Fruit fly (Drosophila melanogaster) whole organism, embryonic: ENCODE data around the gene CG42758.

Experiments used
- Atf6 ChIP-seq: fragments of 200-800 bp; sonication (Bioruptor generic); IDR thresholded peaks from 2 replicates; pipeline ENCODE4 v1.3.6; 2022; ENCODE audit warnings: missing biosample characterization, missing genetic modification characterization
- CG10431 ChIP-seq: fragments of 200-800 bp; sonication (Bioruptor generic); optimal IDR thresholded peaks from 3 replicates; lab custom pipeline; 2018; ENCODE audit warnings: missing biosample characterization, mild to moderate bottlenecking, missing genetic modification characterization
- CG10654 ChIP-seq: fragments of 200-800 bp; sonication (Bioruptor generic); optimal IDR thresholded peaks from 2 replicates; lab custom pipeline; 2016; ENCODE audit warnings: missing biosample characterization, missing genetic modification characterization
- CG13894 ChIP-seq: fragments of 200-800 bp; sonication (Bioruptor generic); optimal IDR thresholded peaks from 3 replicates; lab custom pipeline; 2018; ENCODE audit warnings: missing biosample characterization, mild to moderate bottlenecking, missing genetic modification characterization, moderate library complexity
- CG16779 ChIP-seq: fragments of 200-800 bp; sonication (Bioruptor generic); IDR thresholded peaks from 2 replicates; pipeline ENCODE4 v1.3.6; 2022; ENCODE audit warnings: missing biosample characterization, missing genetic modification characterization
- CG1832 ChIP-seq: fragments of 200-800 bp; sonication (Bioruptor generic); optimal IDR thresholded peaks from 2 replicates; lab custom pipeline; 2017; ENCODE audit warnings: missing biosample characterization, mild to moderate bottlenecking, missing genetic modification characterization, inconsistent platforms
- CG2712 ChIP-seq: fragments of 200-800 bp; optimal IDR thresholded peaks from 3 replicates; lab custom pipeline; 2019; ENCODE audit warnings: missing biosample characterization, mild to moderate bottlenecking, missing genetic modification characterization, moderate library complexity
- CG34224 ChIP-seq: fragments of 200-800 bp; sonication (Bioruptor generic); IDR thresholded peaks from 3 replicates; pipeline ENCODE4 v1.3.6; 2022; ENCODE audit warnings: missing biosample characterization, missing genetic modification characterization; ENCODE audit not compliant: partially characterized antibody
- CG34422 ChIP-seq: fragments of 200-800 bp; sonication (Bioruptor generic); IDR thresholded peaks from 3 replicates; pipeline ENCODE4 v1.3.6; 2022; ENCODE audit warnings: missing biosample characterization, missing genetic modification characterization
- CG4282 ChIP-seq: fragments of 200-800 bp; sonication (Bioruptor generic); optimal IDR thresholded peaks from 2 replicates; lab custom pipeline; 2016; ENCODE audit warnings: missing biosample characterization, missing genetic modification characterization
- CG7839 ChIP-seq: fragments of 200-800 bp; sonication (Bioruptor generic); optimal IDR thresholded peaks from 3 replicates; lab custom pipeline; 2018; ENCODE audit warnings: missing biosample characterization, mild to moderate bottlenecking, missing genetic modification characterization, moderate library complexity
- CG7928 ChIP-seq: fragments of 200-800 bp; sonication (Bioruptor generic); optimal IDR thresholded peaks from 2 replicates; lab custom pipeline; 2017; ENCODE audit warnings: missing biosample characterization, mild to moderate bottlenecking, missing genetic modification characterization
- CG9437 ChIP-seq: fragments of 200-800 bp; sonication (Bioruptor generic); optimal IDR thresholded peaks from 2 replicates; lab custom pipeline; 2018; ENCODE audit warnings: missing biosample characterization, mild to moderate bottlenecking, missing genetic modification characterization
- CG9817 ChIP-seq: fragments of 200-800 bp; sonication (Bioruptor generic); optimal IDR thresholded peaks from 2 replicates; lab custom pipeline; 2018; ENCODE audit warnings: missing biosample characterization, mild to moderate bottlenecking, missing genetic modification characterization, moderate library complexity
- Dfd ChIP-seq, 2 experiments: fragments of >200 bp; optimal IDR thresholded peaks; 2 replicates each; lab custom pipeline; 2017; ENCODE audit warnings: missing biosample characterization in 2 of 2, missing genetic modification characterization in 2 of 2
- Dref ChIP-seq: fragments of 200-800 bp; sonication (Bioruptor generic); IDR thresholded peaks from 2 replicates; pipeline ENCODE4 v1.3.6; 2022; ENCODE audit warnings: missing biosample characterization, missing genetic modification characterization
- E2f2 ChIP-seq: fragments of 200-800 bp; sonication (Bioruptor generic); IDR thresholded peaks from 2 replicates; pipeline ENCODE4 v1.3.6; 2022; ENCODE audit warnings: missing biosample characterization, missing genetic modification characterization
- Eip74EF ChIP-seq, 2 experiments: fragments of 200-800 bp in 1 of 2; fragments of >200 bp in 1 of 2; sonication (Bioruptor generic) in 1 of 2; optimal IDR thresholded peaks; 2 replicates each; lab custom pipeline; 2017 to 2019; ENCODE audit warnings: missing biosample characterization in 2 of 2, missing genetic modification characterization in 2 of 2, mild to moderate bottlenecking in 1 of 2, moderate library complexity in 1 of 2
- HHEX ChIP-seq: fragments of 200-800 bp; sonication (Bioruptor generic); optimal IDR thresholded peaks from 3 replicates; lab custom pipeline; 2017; ENCODE audit warnings: missing biosample characterization, mild to moderate bottlenecking, missing genetic modification characterization, missing genetic modification reagents
- HLH3B ChIP-seq: fragments of 200-800 bp; sonication (Bioruptor generic); IDR thresholded peaks from 2 replicates; pipeline ENCODE4 v1.3.6; 2022; ENCODE audit warnings: missing biosample characterization, missing genetic modification characterization
- MBD-R2 ChIP-seq: fragments of 200-800 bp; sonication (Bioruptor generic); IDR thresholded peaks from 2 replicates; pipeline ENCODE4 v1.3.6; 2022; ENCODE audit warnings: missing biosample characterization, missing genetic modification characterization
- NC2α ChIP-seq: fragments of 200-800 bp; sonication (Bioruptor generic); optimal IDR thresholded peaks from 2 replicates; lab custom pipeline; 2016; ENCODE audit warnings: missing biosample characterization, missing genetic modification characterization
- NfI ChIP-seq: fragments of 200-800 bp; sonication (Bioruptor generic); optimal IDR thresholded peaks from 3 replicates; lab custom pipeline; 2018; ENCODE audit warnings: missing biosample characterization, mild to moderate bottlenecking, missing genetic modification characterization, moderate library complexity
- Ravus ChIP-seq: fragments of 200-800 bp; sonication (Bioruptor generic); IDR thresholded peaks from 2 replicates; pipeline ENCODE4 v1.3.6; 2022; ENCODE audit warnings: missing biosample characterization, missing genetic modification characterization
- Rfx ChIP-seq: fragments of 200-800 bp; sonication (Bioruptor generic); IDR thresholded peaks from 2 replicates; pipeline ENCODE4 v1.3.6; 2022; ENCODE audit warnings: missing biosample characterization, missing genetic modification characterization
- Rx ChIP-seq: fragments of 200-800 bp; sonication (Bioruptor generic); IDR thresholded peaks from 2 replicates; pipeline ENCODE4 v1.3.6; 2022; ENCODE audit warnings: missing biosample characterization, missing genetic modification characterization
- Ssrp ChIP-seq: fragments of 200-800 bp; sonication (Bioruptor generic); optimal IDR thresholded peaks from 2 replicates; lab custom pipeline; 2018; ENCODE audit warnings: missing biosample characterization, mild to moderate bottlenecking, missing genetic modification characterization, moderate library complexity
- Xrp1 ChIP-seq: fragments of 200-800 bp; sonication (Bioruptor generic); IDR thresholded peaks from 2 replicates; pipeline ENCODE4 v1.3.6; 2022; ENCODE audit warnings: missing biosample characterization, missing genetic modification characterization
- abd-A ChIP-seq: fragments of 200-800 bp; sonication (Bioruptor generic); optimal IDR thresholded peaks from 3 replicates; lab custom pipeline; 2019; ENCODE audit warnings: missing biosample characterization, mild to moderate bottlenecking, missing genetic modification characterization, moderate library complexity
- al ChIP-seq: fragments of 200-800 bp; sonication (Bioruptor generic); IDR thresholded peaks from 2 replicates; pipeline ENCODE4 v1.3.6; 2022; ENCODE audit warnings: missing biosample characterization, missing genetic modification characterization
- az2 ChIP-seq: fragments of 200-800 bp; sonication (Bioruptor generic); optimal IDR thresholded peaks from 3 replicates; lab custom pipeline; 2016; ENCODE audit warnings: missing biosample characterization, missing genetic modification characterization
- br ChIP-seq: fragments of >200 bp; optimal IDR thresholded peaks from 2 replicates; lab custom pipeline; 2017
- btn ChIP-seq: fragments of 200-800 bp; sonication (Bioruptor generic); optimal IDR thresholded peaks from 2 replicates; lab custom pipeline; 2016; ENCODE audit warnings: missing biosample characterization, missing genetic modification characterization
- corto ChIP-seq: fragments of 200-800 bp; sonication (Bioruptor generic); optimal IDR thresholded peaks from 2 replicates; lab custom pipeline; 2016; ENCODE audit warnings: missing biosample characterization, mild to moderate bottlenecking, missing genetic modification characterization, moderate library complexity
- croc ChIP-seq: fragments of 200-800 bp; sonication (Bioruptor generic); conservative IDR thresholded peaks from 3 replicates; pipeline ENCODE4 v1.3.6; 2022; ENCODE audit warnings: missing biosample characterization, missing genetic modification characterization
- dan ChIP-seq: fragments of 200-800 bp; sonication (Bioruptor generic); IDR thresholded peaks from 2 replicates; pipeline ENCODE4 v1.3.6; 2022; ENCODE audit warnings: missing biosample characterization, missing genetic modification characterization
- dimm ChIP-seq: fragments of 200-800 bp; sonication (Bioruptor generic); IDR thresholded peaks from 2 replicates; pipeline ENCODE4 v1.3.6; 2022; ENCODE audit warnings: missing biosample characterization, missing genetic modification characterization
- disco-r ChIP-seq: fragments of 200-800 bp; sonication (Bioruptor generic); optimal IDR thresholded peaks from 2 replicates; lab custom pipeline; 2016; ENCODE audit warnings: missing biosample characterization, missing genetic modification characterization
- ewg ChIP-seq: fragments of 200-800 bp; sonication (Bioruptor generic); optimal IDR thresholded peaks from 3 replicates; lab custom pipeline; 2017; ENCODE audit warnings: mild to moderate bottlenecking, missing biosample characterization, missing genetic modification reagents, missing genetic modification characterization
- eyg ChIP-seq: fragments of 200-800 bp; sonication (Bioruptor generic); optimal IDR thresholded peaks from 3 replicates; lab custom pipeline; 2016; ENCODE audit warnings: missing biosample characterization, missing genetic modification characterization
- fd64A ChIP-seq: fragments of 200-800 bp; sonication (Bioruptor generic); optimal IDR thresholded peaks from 3 replicates; lab custom pipeline; 2018; ENCODE audit warnings: missing biosample characterization, mild to moderate bottlenecking, missing genetic modification characterization
- gro ChIP-seq: fragments of 200-800 bp; sonication (Bioruptor generic); optimal IDR thresholded peaks from 2 replicates; lab custom pipeline; 2016; ENCODE audit warnings: missing biosample characterization, missing genetic modification characterization
- hbn ChIP-seq: fragments of 200-800 bp; sonication (Bioruptor generic); IDR thresholded peaks from 2 replicates; pipeline ENCODE4 v1.3.6; 2022; ENCODE audit warnings: missing biosample characterization, missing genetic modification characterization; ENCODE audit not compliant: partially characterized antibody
- hth ChIP-seq: fragments of >200 bp; optimal IDR thresholded peaks from 2 replicates; lab custom pipeline; 2017; ENCODE audit warnings: inconsistent platforms
- ind ChIP-seq: fragments of 200-800 bp; sonication (Bioruptor generic); optimal IDR thresholded peaks from 3 replicates; lab custom pipeline; 2016; ENCODE audit warnings: missing biosample characterization, missing genetic modification characterization
- luna ChIP-seq: fragments of 200-800 bp; sonication (Bioruptor generic); optimal IDR thresholded peaks from 2 replicates; lab custom pipeline; 2016; ENCODE audit warnings: missing biosample characterization, missing genetic modification characterization
- scrt ChIP-seq: fragments of 200-800 bp; sonication (Bioruptor generic); optimal IDR thresholded peaks from 2 replicates; lab custom pipeline; 2018; ENCODE audit warnings: missing biosample characterization, mild to moderate bottlenecking, missing genetic modification characterization, moderate library complexity
- sens ChIP-seq: fragments of 200-800 bp; sonication (Bioruptor generic); peaks from one replicate; lab custom pipeline; 2016; ENCODE audit warnings: missing biosample characterization, missing genetic modification characterization
- tio ChIP-seq: fragments of 200-800 bp; sonication (Bioruptor generic); optimal IDR thresholded peaks from 2 replicates; lab custom pipeline; 2017; ENCODE audit warnings: missing biosample characterization, missing genetic modification characterization, inconsistent platforms
- tll ChIP-seq, 2 experiments: fragments of 200-800 bp in 1 of 2; fragments of >200 bp in 1 of 2; sonication (Bioruptor generic) in 1 of 2; optimal IDR thresholded peaks; 2 replicates each; lab custom pipeline; 2017 to 2019; ENCODE audit warnings: missing biosample characterization in 2 of 2, missing genetic modification characterization in 2 of 2, mild to moderate bottlenecking in 1 of 2, moderate library complexity in 1 of 2
- vfl ChIP-seq: fragments of 200-800 bp; sonication (Bioruptor generic); optimal IDR thresholded peaks from 2 replicates; lab custom pipeline; 2016; ENCODE audit warnings: missing biosample characterization, missing genetic modification characterization

CG42758 gene

dm6 chr3L:14550839-14551415 lies 16.3 kb upstream of the CG42758 start, which contains the start of gene Gbs-70E (continued):
- TF ChIP-seq NC2α (GFP tag; lab: Kevin White, UChicago) (peak; percentile 92), sens (GFP tag; lab: Kevin White, UChicago) (peak; percentile 99), CG34224 (peak; percentile 61; the same call in 1 of the 3 replicates), HHEX (GFP tag; lab: Kevin White, UChicago) (peak; percentile 88), MBD-R2 (GFP tag; lab: Robert Waterston, UW) (peak; percentile 51; the same call in 1 of the 2 replicates), az2 (peak; percentile 89), ewg (GFP tag; lab: Kevin White, UChicago) (peak; percentile 79), Ssrp (tag; lab: Kevin White, UChicago) (peak; percentile 86), Rx (GFP tag; lab: Robert Waterston, UW) (no peak), NfI (peak; percentile 85), Ravus (GFP tag; lab: Robert Waterston, UW) (peak; percentile 36), E2f2 (GFP tag; lab: Robert Waterston, UW) (peak; percentile 77), gro (GFP tag; lab: Kevin White, UChicago) (peak; percentile 95), Dfd (GFP tag; optimal IDR thresholded peaks at IDR 0.05; lab: Kevin White, UChicago) (no peak), Eip74EF (GFP tag; optimal IDR thresholded peaks at IDR 0.05; lab: Kevin White, UChicago) (peak in 1 of 2 experiments; percentile 92), CG7839 (tag; lab: Kevin White, UChicago) (peak; percentile 94), dan (GFP tag; lab: Robert Waterston, UW) (no peak), CG10654 (GFP tag; lab: Kevin White, UChicago) (peak; percentile 79), CG4282 (GFP tag; lab: Kevin White, UChicago) (peak; percentile 48), CG7928 (GFP tag; lab: Kevin White, UChicago) (peak; percentile 52), eyg (peak; percentile 87), al (peak; percentile 90), vfl (GFP tag; lab: Kevin White, UChicago) (peak; percentile 81), tll (GFP tag; optimal IDR thresholded peaks at IDR 0.05; lab: Kevin White, UChicago) (peak in 1 of 2 experiments; percentile 31), ind (GFP tag; lab: Kevin White, UChicago) (peak; percentile 88), croc (GFP tag; lab: Robert Waterston, UW) (peak; percentile 79), hth (lab: Kevin White, UChicago) (no peak), CG13894 (tag; lab: Kevin White, UChicago) (peak; percentile 84), abd-A (tag; lab: Kevin White, UChicago) (peak; percentile 68), Rfx (GFP tag; lab: Robert Waterston, UW) (peak; percentile 93), br (no peak), CG1832 (GFP tag; lab: Kevin White, UChicago) (no peak), CG16779 (0 out of 2 replicates have a peak, but pooled peaks have one; percentile 33), scrt (GFP tag; lab: Kevin White, UChicago) (peak; percentile 86), CG2712 (tag; lab: Kevin White, UChicago) (peak; percentile 97), CG9437 (GFP tag; lab: Kevin White, UChicago) (peak; percentile 86), HLH3B (GFP tag; lab: Robert Waterston, UW) (peak; percentile 88), fd64A (GFP tag; lab: Kevin White, UChicago) (peak; percentile 61), btn (GFP tag; lab: Kevin White, UChicago) (peak; percentile 79), dimm (GFP tag; lab: Robert Waterston, UW) (0 out of 2 replicates have a peak, but pooled peaks have one; percentile 67), Xrp1 (GFP tag; lab: Robert Waterston, UW) (peak; percentile 96), Atf6 (GFP tag; lab: Robert Waterston, UW) (peak; percentile 95), luna (GFP tag; lab: Kevin White, UChicago) (peak; percentile 81), CG34422 (peak; percentile 95), Dref (GFP tag; lab: Robert Waterston, UW) (no peak), tio (GFP tag; lab: Kevin White, UChicago) (peak; percentile 76), CG10431 (GFP tag; lab: Kevin White, UChicago) (peak; percentile 80), corto (peak; percentile 86), CG9817 (peak; percentile 88), disco-r (GFP tag; lab: Kevin White, UChicago) (peak; percentile 86), hbn (GFP tag; lab: Robert Waterston, UW) (no peak)
